Fruit fly (Drosophila melanogaster): Measurements from ENCODE around the gene Oatp33Ea.

The Oatp33Ea gene

DNA sequence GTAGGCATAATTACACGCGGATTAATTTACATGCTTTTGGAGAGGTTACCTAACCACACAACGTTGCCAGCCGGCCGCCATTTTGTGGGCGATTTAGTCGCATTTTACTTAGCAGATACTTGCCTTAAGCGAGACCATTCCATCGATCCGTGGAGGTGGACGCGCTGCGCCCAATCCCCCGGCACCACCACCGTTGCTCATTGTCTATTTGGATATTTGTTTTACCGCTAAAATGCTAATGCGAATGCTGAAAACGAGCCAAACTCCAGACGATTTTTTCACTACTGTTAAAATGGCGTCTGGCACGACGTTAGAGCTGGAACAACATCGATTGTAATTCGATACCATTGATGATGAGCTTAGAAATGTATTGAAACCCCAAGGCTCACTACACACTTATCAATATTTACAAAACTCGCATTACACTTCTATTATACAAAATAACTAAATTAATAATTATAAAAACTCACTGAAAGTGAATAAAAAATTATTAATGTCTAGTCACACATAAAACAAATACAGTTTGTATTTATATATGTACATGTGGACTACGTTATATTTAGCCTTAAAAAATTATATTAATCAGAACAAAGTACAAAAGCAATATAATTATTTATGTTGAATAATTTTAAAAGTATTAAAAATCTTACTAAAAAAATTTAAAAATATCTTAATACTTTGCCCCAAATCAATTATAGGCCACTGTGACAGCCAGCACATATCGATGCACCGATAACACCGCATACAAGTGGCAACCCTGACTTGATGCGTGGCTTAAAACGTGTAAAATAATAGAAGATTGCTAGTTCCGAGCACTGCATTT is 11.8 kb downstream of the Oatp33Ea start, which contains the start of gene eRF3 (continued):
- TF ChIP-seq CG33213 (GFP tag; optimal IDR thresholded peaks at IDR 0.05) (no peak), fd3F (GFP tag; optimal IDR thresholded peaks at IDR 0.05) (peak; percentile 78), Hr78 (GFP tag; optimal IDR thresholded peaks at IDR 0.05) (peak in 1 of 2 experiments; percentile 32), NFAT (GFP tag; IDR thresholded peaks at IDR 0.05) (peak; percentile 70), CG14710 (tag; optimal IDR thresholded peaks at IDR 0.05) (peak; percentile 91), wor (GFP tag; IDR thresholded peaks at IDR 0.05) (peak; percentile 63; the same call in 1 of the 2 replicates), unc-4 (GFP tag; IDR thresholded peaks at IDR 0.05; ENCODE audit: partially characterized antibody) (0 out of 2 replicates have a peak, but pooled peaks have one; percentile 15), ewg (GFP tag; optimal IDR thresholded peaks at IDR 0.05) (peak; percentile 52), Hsf (GFP tag; optimal IDR thresholded peaks at IDR 0.05) (peak; percentile 26), CG4820 (GFP tag; optimal IDR thresholded peaks at IDR 0.05) (peak; percentile 63), trem (tag; optimal IDR thresholded peaks at IDR 0.05) (peak; percentile 67), Ets97D (GFP tag; optimal IDR thresholded peaks at IDR 0.05) (no peak), chn (GFP tag; optimal IDR thresholded peaks at IDR 0.05) (no peak), dan (GFP tag; IDR thresholded peaks at IDR 0.05) (no peak), dati (GFP tag; IDR thresholded peaks at IDR 0.05) (no peak), Fer1 (GFP tag; optimal IDR thresholded peaks at IDR 0.05) (peak; percentile 36), CG4360 (GFP tag; IDR thresholded peaks at IDR 0.05) (no peak), gfzf (GFP tag; optimal IDR thresholded peaks at IDR 0.05) (no peak), Antp (GFP tag; optimal IDR thresholded peaks at IDR 0.05) (no peak), sisA (GFP tag; IDR thresholded peaks at IDR 0.05) (peak; percentile 77), Dp (GFP tag; optimal IDR thresholded peaks at IDR 0.05) (no peak), ranshi (GFP tag; IDR thresholded peaks at IDR 0.05) (peak; percentile 76; the same call in 1 of the 2 replicates), E2f2 (GFP tag; IDR thresholded peaks at IDR 0.05) (peak; percentile 45), CrebB (tag; optimal IDR thresholded peaks at IDR 0.05) (no peak), Sry-δ (GFP tag; optimal IDR thresholded peaks at IDR 0.05) (peak; percentile 76), HLH3B (GFP tag; IDR thresholded peaks at IDR 0.05) (peak; percentile 72), Fer2 (tag; optimal IDR thresholded peaks at IDR 0.05) (peak; percentile 68), wek (GFP tag; optimal IDR thresholded peaks at IDR 0.05) (peak; percentile 31), Atf-2 (GFP tag; optimal IDR thresholded peaks at IDR 0.05) (peak; percentile 10), CG42726 (GFP tag; IDR thresholded peaks at IDR 0.05; ENCODE audit: partially characterized antibody) (no peak), fd102C (GFP tag; optimal IDR thresholded peaks at IDR 0.05) (no peak), aop (GFP tag; IDR thresholded peaks at IDR 0.05) (no peak), CG31388 (GFP tag; optimal IDR thresholded peaks at IDR 0.05) (peak; percentile 18), pfk (GFP tag; optimal IDR thresholded peaks at IDR 0.05) (no peak), kay (GFP tag; optimal IDR thresholded peaks at IDR 0.05) (peak; percentile 41), CG2116 (GFP tag; optimal IDR thresholded peaks at IDR 0.05) (peak; percentile 80), Hmr (GFP tag; optimal IDR thresholded peaks at IDR 0.05) (peak; percentile 72), Hr3 (GFP tag; optimal IDR thresholded peaks at IDR 0.05) (peak; percentile 88), CG10366 (GFP tag; IDR thresholded peaks at IDR 0.05) (peak; percentile 59), CG31365 (tag; optimal IDR thresholded peaks at IDR 0.05) (no peak), pan (optimal IDR thresholded peaks at IDR 0.05) (no peak), pan (GFP tag; optimal IDR thresholded peaks at IDR 0.05 in 1 of 2, IDR thresholded peaks at IDR 0.05 in 1 of 2) (peak in 1 of 2 experiments; percentile 83), lola (GFP tag; optimal IDR thresholded peaks at IDR 0.05) (peak in 1 of 3 experiments; percentile 88), Deaf1 (tag; optimal IDR thresholded peaks at IDR 0.05) (peak; percentile 50), CG15514 (GFP tag; optimal IDR thresholded peaks at IDR 0.05) (no peak), Sry-β (GFP tag; optimal IDR thresholded peaks at IDR 0.05) (no peak), CG7987 (GFP tag; optimal IDR thresholded peaks at IDR 0.05) (peak; percentile 8), hb (GFP tag; IDR thresholded peaks at IDR 0.05; ENCODE audit: partially characterized antibody) (0 out of 3 replicates have a peak, but pooled peaks have one; percentile 44)
